Fruit fly (Drosophila melanogaster) whole organism, embryonic: ENCODE data around the gene Ada1-1.

Source experiments
- Abd-B ChIP-seq: fragments of 200-800 bp; sonication (Bioruptor generic); optimal IDR thresholded peaks from 2 replicates; lab custom pipeline; 2018; ENCODE audit warnings: missing biosample characterization, mild to moderate bottlenecking, missing genetic modification characterization, moderate library complexity
- Atf6 ChIP-seq: fragments of 200-800 bp; sonication (Bioruptor generic); IDR thresholded peaks from 2 replicates; pipeline ENCODE4 v1.3.6; 2022; ENCODE audit warnings: missing biosample characterization, missing genetic modification characterization
- CG10274 ChIP-seq: fragments of 200-800 bp; sonication (Bioruptor generic); optimal IDR thresholded peaks from 3 replicates; lab custom pipeline; 2017; ENCODE audit warnings: missing biosample characterization, mild to moderate bottlenecking, missing genetic modification characterization
- CG13296 ChIP-seq: fragments of 200-800 bp; sonication (Bioruptor generic); optimal IDR thresholded peaks from 3 replicates; lab custom pipeline; 2018; ENCODE audit warnings: missing biosample characterization, mild to moderate bottlenecking, missing genetic modification characterization
- CG15011 ChIP-seq: fragments of 200-800 bp; sonication (Bioruptor generic); optimal IDR thresholded peaks from 3 replicates; lab custom pipeline; 2018; ENCODE audit warnings: missing biosample characterization, mild to moderate bottlenecking, missing genetic modification characterization
- CG15479 ChIP-seq: fragments of 200-800 bp; sonication (Bioruptor generic); optimal IDR thresholded peaks from 3 replicates; lab custom pipeline; 2019; ENCODE audit warnings: missing biosample characterization, mild to moderate bottlenecking, missing genetic modification characterization, moderate library complexity
- CG15696 ChIP-seq: fragments of 200-800 bp; sonication (Bioruptor generic); optimal IDR thresholded peaks from 2 replicates; lab custom pipeline; 2019; ENCODE audit warnings: missing biosample characterization, mild to moderate bottlenecking, missing genetic modification characterization, moderate library complexity
- CG16813 ChIP-seq: fragments of 200-800 bp; sonication (Bioruptor generic); IDR thresholded peaks from 3 replicates; pipeline ENCODE4 v1.3.6; 2022; ENCODE audit warnings: missing biosample characterization, missing genetic modification characterization; ENCODE audit not compliant: partially characterized antibody
- CG18011 ChIP-seq: fragments of 200-800 bp; sonication (Bioruptor generic); optimal IDR thresholded peaks from 2 replicates; lab custom pipeline; 2017; ENCODE audit warnings: missing biosample characterization, missing genetic modification characterization, mild to moderate bottlenecking, moderate library complexity, missing genotype
- CG3838 ChIP-seq: fragments of 200-800 bp; sonication (Bioruptor generic); optimal IDR thresholded peaks from 3 replicates; lab custom pipeline; 2016; ENCODE audit warnings: missing biosample characterization, missing genetic modification characterization
- CG4820 ChIP-seq: fragments of 200-800 bp; sonication (Bioruptor generic); optimal IDR thresholded peaks from 3 replicates; lab custom pipeline; 2016; ENCODE audit warnings: missing biosample characterization, missing genetic modification characterization
- CG5180 ChIP-seq: fragments of 200-800 bp; sonication (Bioruptor generic); optimal IDR thresholded peaks from 3 replicates; lab custom pipeline; 2017; ENCODE audit warnings: missing biosample characterization, missing genetic modification characterization, mild to moderate bottlenecking, moderate library complexity, missing genetic modification reagents
- CG6765 ChIP-seq: fragments of 200-800 bp; sonication (Bioruptor generic); optimal IDR thresholded peaks from 3 replicates; lab custom pipeline; 2017; ENCODE audit warnings: missing biosample characterization, mild to moderate bottlenecking, missing genetic modification characterization
- CG7556 ChIP-seq: fragments of 200-800 bp; sonication (Bioruptor generic); optimal IDR thresholded peaks from 2 replicates; lab custom pipeline; 2017; ENCODE audit warnings: missing biosample characterization, mild to moderate bottlenecking, missing genetic modification characterization
- CG7839 ChIP-seq: fragments of 200-800 bp; sonication (Bioruptor generic); optimal IDR thresholded peaks from 3 replicates; lab custom pipeline; 2018; ENCODE audit warnings: missing biosample characterization, mild to moderate bottlenecking, missing genetic modification characterization, moderate library complexity
- CG9817 ChIP-seq: fragments of 200-800 bp; sonication (Bioruptor generic); optimal IDR thresholded peaks from 2 replicates; lab custom pipeline; 2018; ENCODE audit warnings: missing biosample characterization, mild to moderate bottlenecking, missing genetic modification characterization, moderate library complexity
- CG9876 ChIP-seq: fragments of 200-800 bp; sonication (Bioruptor generic); optimal IDR thresholded peaks from 2 replicates; lab custom pipeline; 2016; ENCODE audit warnings: missing biosample characterization, missing genetic modification characterization
- D ChIP-seq, 2 experiments: fragments of 200-800 bp in 1 of 2; fragments of >200 bp in 1 of 2; sonication (Bioruptor generic) in 1 of 2; optimal IDR thresholded peaks; 2 replicates in 1 of 2; 3 replicates in 1 of 2; lab custom pipeline; 2017; ENCODE audit warnings: mild to moderate bottlenecking in 1 of 2, missing biosample characterization in 1 of 2, missing genetic modification characterization in 1 of 2, missing genetic modification reagents in 1 of 2
- D19A ChIP-seq: fragments of 200-800 bp; optimal IDR thresholded peaks from 3 replicates; lab custom pipeline; 2019; ENCODE audit warnings: missing biosample characterization, mild to moderate bottlenecking, missing genetic modification characterization, moderate library complexity
- D19B ChIP-seq: fragments of 200-800 bp; sonication (Bioruptor generic); optimal IDR thresholded peaks from 2 replicates; lab custom pipeline; 2017; ENCODE audit warnings: missing biosample characterization, mild to moderate bottlenecking, missing genetic modification characterization
- Dfd ChIP-seq, 2 experiments: fragments of >200 bp; optimal IDR thresholded peaks; 2 replicates each; lab custom pipeline; 2017; ENCODE audit warnings: missing biosample characterization in 2 of 2, missing genetic modification characterization in 2 of 2
- Doc2 ChIP-seq: fragments of 200-800 bp; sonication (Bioruptor generic); IDR thresholded peaks from 2 replicates; pipeline ENCODE4 v1.3.6; 2022; ENCODE audit warnings: missing biosample characterization, missing genetic modification characterization
- Elba2 ChIP-seq: fragments of 200-800 bp; sonication (Bioruptor generic); optimal IDR thresholded peaks from 3 replicates; lab custom pipeline; 2016; ENCODE audit warnings: missing biosample characterization, missing genetic modification characterization
- Gsc ChIP-seq: fragments of 200-800 bp; sonication (Bioruptor generic); IDR thresholded peaks from 2 replicates; pipeline ENCODE4 v1.3.6; 2022; ENCODE audit warnings: missing biosample characterization, missing genetic modification characterization
- H2.0 ChIP-seq: fragments of 200-800 bp; sonication (Bioruptor generic); IDR thresholded peaks from 2 replicates; pipeline ENCODE4 v1.3.6; 2022; ENCODE audit warnings: missing biosample characterization, missing genetic modification characterization
- Hsf ChIP-seq: fragments of 200-800 bp; sonication (Bioruptor generic); optimal IDR thresholded peaks from 3 replicates; lab custom pipeline; 2016; ENCODE audit warnings: missing biosample characterization, missing genetic modification characterization
- Myb ChIP-seq: fragments of 200-800 bp; sonication (Bioruptor generic); optimal IDR thresholded peaks from 2 replicates; lab custom pipeline; 2016; ENCODE audit warnings: missing biosample characterization, missing genetic modification characterization
- NK7.1 ChIP-seq: fragments of 200-800 bp; sonication (Bioruptor generic); optimal IDR thresholded peaks from 3 replicates; lab custom pipeline; 2016; ENCODE audit warnings: missing biosample characterization, missing genetic modification characterization
- Pdp1 ChIP-seq, 2 experiments: fragments of 200-800 bp; sonication (Bioruptor generic); optimal IDR thresholded peaks; 3 replicates each; lab custom pipeline; 2016; ENCODE audit warnings: missing biosample characterization in 2 of 2, missing genetic modification characterization in 2 of 2, mild to moderate bottlenecking in 1 of 2, moderate library complexity in 1 of 2
- bigmax ChIP-seq: fragments of 200-800 bp; sonication (Bioruptor generic); optimal IDR thresholded peaks from 2 replicates; lab custom pipeline; 2018; ENCODE audit warnings: missing biosample characterization, mild to moderate bottlenecking, missing genetic modification characterization
- bowl ChIP-seq: fragments of 200-800 bp; sonication (Bioruptor generic); IDR thresholded peaks from 2 replicates; pipeline ENCODE4 v1.3.6; 2022; ENCODE audit warnings: missing biosample characterization, missing genetic modification characterization
- cato ChIP-seq: fragments of 200-800 bp; sonication (Bioruptor generic); optimal IDR thresholded peaks from 2 replicates; lab custom pipeline; 2016; ENCODE audit warnings: missing biosample characterization, missing genetic modification characterization, borderline replicate concordance
- chm ChIP-seq: fragments of 200-800 bp; sonication (Bioruptor generic); IDR thresholded peaks from 2 replicates; pipeline ENCODE4 v1.3.6; 2022; ENCODE audit warnings: missing biosample characterization, missing genetic modification characterization
- crc ChIP-seq: fragments of 200-800 bp; sonication (Bioruptor generic); optimal IDR thresholded peaks from 2 replicates; lab custom pipeline; 2016; ENCODE audit warnings: missing biosample characterization, missing genetic modification characterization
- ftz-f1 ChIP-seq: fragments of 200-800 bp; sonication (Bioruptor generic); optimal IDR thresholded peaks from 2 replicates; lab custom pipeline; 2016; ENCODE audit warnings: missing biosample characterization, missing genetic modification characterization
- fu2 ChIP-seq: fragments of 200-800 bp; sonication (Bioruptor generic); optimal IDR thresholded peaks from 2 replicates; lab custom pipeline; 2016; ENCODE audit warnings: missing biosample characterization, missing genetic modification characterization
- gcm ChIP-seq: fragments of 200-800 bp; sonication (Bioruptor generic); optimal IDR thresholded peaks from 2 replicates; lab custom pipeline; 2019; ENCODE audit warnings: missing biosample characterization, mild to moderate bottlenecking, missing genetic modification characterization, moderate library complexity
- gem ChIP-seq: fragments of 200-800 bp; sonication (Bioruptor generic); optimal IDR thresholded peaks from 2 replicates; lab custom pipeline; 2019; ENCODE audit warnings: missing biosample characterization, mild to moderate bottlenecking, missing genetic modification characterization, moderate library complexity
- h ChIP-seq: fragments of >200 bp; optimal IDR thresholded peaks from 2 replicates; lab custom pipeline; 2017
- ind ChIP-seq: fragments of 200-800 bp; sonication (Bioruptor generic); optimal IDR thresholded peaks from 3 replicates; lab custom pipeline; 2016; ENCODE audit warnings: missing biosample characterization, missing genetic modification characterization
- inv ChIP-seq: fragments of 200-800 bp; sonication (Bioruptor generic); IDR thresholded peaks from 2 replicates; pipeline ENCODE4 v1.3.6; 2022; ENCODE audit warnings: missing biosample characterization, missing genetic modification characterization; ENCODE audit not compliant: partially characterized antibody
- kay ChIP-seq: fragments of 200-800 bp; sonication (Bioruptor generic); optimal IDR thresholded peaks from 2 replicates; lab custom pipeline; 2016; ENCODE audit warnings: missing biosample characterization, missing genetic modification characterization
- ken ChIP-seq: fragments of 200-800 bp; sonication (Bioruptor generic); IDR thresholded peaks from 3 replicates; pipeline ENCODE4 v1.3.6; 2022; ENCODE audit warnings: missing biosample characterization, missing genetic modification characterization
- mld ChIP-seq: fragments of 200-800 bp; sonication (Bioruptor generic); IDR thresholded peaks from 3 replicates; pipeline ENCODE4 v1.3.6; 2022; ENCODE audit warnings: missing biosample characterization, missing genetic modification characterization; ENCODE audit not compliant: partially characterized antibody
- pita ChIP-seq: fragments of 200-800 bp; sonication (Bioruptor generic); optimal IDR thresholded peaks from 2 replicates; lab custom pipeline; 2017; ENCODE audit warnings: missing biosample characterization, mild to moderate bottlenecking, missing genetic modification characterization
- ranshi ChIP-seq: fragments of 200-800 bp; sonication (Bioruptor generic); IDR thresholded peaks from 2 replicates; pipeline ENCODE4 v1.3.6; 2022; ENCODE audit warnings: missing biosample characterization, missing genetic modification characterization
- row ChIP-seq: fragments of 200-800 bp; sonication (Bioruptor generic); IDR thresholded peaks from 3 replicates; pipeline ENCODE4 v1.3.6; 2022; ENCODE audit warnings: missing biosample characterization, missing genetic modification characterization
- schlank ChIP-seq: fragments of 200-800 bp; sonication (Bioruptor generic); optimal IDR thresholded peaks from 2 replicates; lab custom pipeline; 2018; ENCODE audit warnings: missing biosample characterization, mild to moderate bottlenecking, missing genetic modification characterization
- sens-2 ChIP-seq: fragments of 200-800 bp; sonication (Bioruptor generic); IDR thresholded peaks from 2 replicates; pipeline ENCODE4 v1.3.6; 2022; ENCODE audit warnings: missing biosample characterization, missing genetic modification characterization
- stwl ChIP-seq: fragments of 200-800 bp; sonication (Bioruptor generic); optimal IDR thresholded peaks from 3 replicates; lab custom pipeline; 2018; ENCODE audit warnings: missing biosample characterization, mild to moderate bottlenecking, missing genetic modification characterization, moderate library complexity

Gene Ada1-1

dm6 chr2L:12006397-12007330 lies 10.1 kb downstream of the Ada1-1 start (continued):
- TF ChIP-seq Elba2 (GFP tag; lab: Kevin White, UChicago) (no peak), CG9876 (peak; percentile 11), CG16813 (GFP tag; lab: Robert Waterston, UW) (no peak), Myb (peak; percentile 37), Dfd (GFP tag; optimal IDR thresholded peaks at IDR 0.05; lab: Kevin White, UChicago) (no peak), cato (GFP tag; lab: Kevin White, UChicago) (peak; percentile 90), row (no peak), mld (GFP tag; lab: Robert Waterston, UW) (no peak), Atf6 (GFP tag; lab: Robert Waterston, UW) (no peak), h (lab: Kevin White, UChicago) (no peak), inv (GFP tag; lab: Robert Waterston, UW) (no peak), crc (peak; percentile 3), ind (GFP tag; lab: Kevin White, UChicago) (peak; percentile 92), NK7.1 (GFP tag; lab: Kevin White, UChicago) (peak; percentile 18), stwl (tag; lab: Kevin White, UChicago) (no peak), ranshi (GFP tag; lab: Robert Waterston, UW) (no peak), bigmax (GFP tag; lab: Kevin White, UChicago) (no peak), pita (no peak), ftz-f1 (GFP tag; lab: Kevin White, UChicago) (peak; percentile 100), ken (no peak), CG13296 (GFP tag; lab: Kevin White, UChicago) (peak; percentile 98), CG9817 (tag; lab: Kevin White, UChicago) (peak; percentile 91), Hsf (GFP tag; lab: Kevin White, UChicago) (peak; percentile 76), D19A (peak; percentile 100), D (optimal IDR thresholded peaks at IDR 0.05; lab: Kevin White, UChicago) (no peak), D (GFP tag; optimal IDR thresholded peaks at IDR 0.05; lab: Kevin White, UChicago) (peak; percentile 97), sens-2 (no peak), CG4820 (peak; percentile 91), bowl (no peak), gem (tag; lab: Kevin White, UChicago) (peak; percentile 99), CG15479 (GFP tag; lab: Kevin White, UChicago) (no peak), chm (no peak), CG18011 (GFP tag; lab: Kevin White, UChicago) (peak; percentile 16), D19B (GFP tag; lab: Kevin White, UChicago) (peak; percentile 96)
- TF ChIP-seq, all 482 proteins: peak for 270

dm6 chr2L:12007331-12007791 lies 10.8 kb downstream of the Ada1-1 start:
- TF ChIP-seq CG5180 = peak; percentile 94
- TF ChIP-seq CG15696 (tag; lab: Kevin White, UChicago) = peak; percentile 11
- TF ChIP-seq kay (GFP tag; lab: Kevin White, UChicago) = peak; percentile 89
- TF ChIP-seq gcm (GFP tag; lab: Kevin White, UChicago) = peak; percentile 79
- peak; percentile 13 for TF ChIP-seq CG10274 (GFP tag; lab: Kevin White, UChicago)
- no peak for TF ChIP-seq Doc2 (GFP tag; lab: Robert Waterston, UW)
- TF ChIP-seq Gsc (GFP tag; lab: Robert Waterston, UW) = no peak
- TF ChIP-seq schlank = no peak
- no peak for TF ChIP-seq Abd-B (GFP tag; lab: Kevin White, UChicago)
- TF ChIP-seq CG7839 (tag; lab: Kevin White, UChicago) = peak; percentile 59
- peak; percentile 64 for TF ChIP-seq CG3838
- no peak for TF ChIP-seq CG15011 (GFP tag; lab: Kevin White, UChicago)
- TF ChIP-seq CG6765 (GFP tag; lab: Kevin White, UChicago) = peak; percentile 52
- no peak for TF ChIP-seq fu2
- no peak for TF ChIP-seq CG7556 (GFP tag; lab: Kevin White, UChicago)
- no peak for TF ChIP-seq H2.0 (GFP tag; lab: Robert Waterston, UW)
- peak; percentile 3 to 77 for TF ChIP-seq Pdp1 (GFP tag; optimal IDR thresholded peaks at IDR 0.05; lab: Kevin White, UChicago)
